Worm (Caenorhabditis elegans) whole organism, L4 larva: ENCODE results near the gene F54A3.6.

Experiments
- F37D6.2 ChIP-seq: sonication (generic microtip); optimal IDR thresholded peaks from 2 replicates; lab custom pipeline; 2016; ENCODE audit warnings: mild to moderate bottlenecking, missing genetic modification characterization, missing compliant biosample characterization
- F44E2.7 ChIP-seq: fragments of 200-800 bp; sonication (Bioruptor generic); IDR thresholded peaks from 2 replicates; pipeline ENCODE4 v2.1.2; 2022; ENCODE audit warnings: missing genetic modification characterization, missing compliant biosample characterization
- Y48G9A.11 ChIP-seq: fragments of 200-800 bp; sonication (Bioruptor generic); IDR thresholded peaks from 2 replicates; pipeline ENCODE4 v1.3.6; 2022; ENCODE audit warnings: missing genetic modification reagents, missing genetic modification characterization, missing compliant biosample characterization
- Y5F2A.4 ChIP-seq: fragments of 200-800 bp; sonication (Bioruptor generic); optimal IDR thresholded peaks from 2 replicates; lab custom pipeline; 2018; ENCODE audit warnings: mild to moderate bottlenecking, missing genetic modification characterization, missing compliant biosample characterization
- ZK337.2 ChIP-seq: fragments of 200-800 bp; sonication (Bioruptor generic); IDR thresholded peaks from 2 replicates; pipeline ENCODE4 v1.3.6; 2022; ENCODE audit warnings: missing genetic modification reagents, missing genetic modification characterization, missing compliant biosample characterization
- aha-1 ChIP-seq: fragments of 150-350 bp; peaks from one replicate; lab custom pipeline; 2014; ENCODE audit warnings: missing biosample characterization, missing genetic modification characterization
- ceh-62 ChIP-seq: sonication (generic microtip); optimal IDR thresholded peaks from 2 replicates; lab custom pipeline; 2017; ENCODE audit warnings: missing biosample characterization, missing genetic modification characterization
- ces-1 ChIP-seq: fragments of 150-350 bp; sonication (generic microtip); optimal IDR thresholded peaks from 4 replicates; lab custom pipeline; 2014; ENCODE audit warnings: missing biosample characterization, missing genetic modification reagents, missing genetic modification characterization
- cey-2 ChIP-seq: sonication (generic microtip); optimal IDR thresholded peaks from 3 replicates; lab custom pipeline; 2017; ENCODE audit warnings: missing genetic modification characterization, mild to moderate bottlenecking, missing compliant biosample characterization, antibody characterized with exemption, borderline replicate concordance; ENCODE audit not compliant: insufficient read depth
- dmd-9 ChIP-seq: fragments of 200-800 bp; sonication (Bioruptor generic); IDR thresholded peaks from 2 replicates; pipeline ENCODE4 v1.3.6; 2022; ENCODE audit warnings: missing genetic modification reagents, missing genetic modification characterization, missing compliant biosample characterization
- dpl-1 ChIP-seq: fragments of 150-350 bp; optimal IDR thresholded peaks from 2 replicates; lab custom pipeline; 2014; ENCODE audit warnings: missing biosample characterization, missing genetic modification reagents, missing genetic modification characterization
- egl-27 ChIP-seq: sonication (generic microtip); optimal IDR thresholded peaks from 3 replicates; lab custom pipeline; 2017; ENCODE audit warnings: missing biosample characterization, missing genetic modification reagents, missing genetic modification characterization
- egl-43 ChIP-seq: fragments of 200-800 bp; sonication (Bioruptor generic); IDR thresholded peaks from 2 replicates; pipeline ENCODE4 v1.3.6; 2022; ENCODE audit warnings: missing genetic modification reagents, missing genetic modification characterization, missing compliant biosample characterization
- fkh-10 ChIP-seq: fragments of 150-350 bp; optimal IDR thresholded peaks from 2 replicates; lab custom pipeline; 2014; ENCODE audit warnings: missing biosample characterization, missing genetic modification reagents, missing genetic modification characterization
- hlh-30 ChIP-seq: sonication (generic microtip); optimal IDR thresholded peaks from 2 replicates; lab custom pipeline; 2017; ENCODE audit warnings: antibody characterized with exemption, mild to moderate bottlenecking, missing genetic modification characterization, missing compliant biosample characterization; ENCODE audit not compliant: insufficient read depth
- lin-13 ChIP-seq: fragments of 150-350 bp; optimal IDR thresholded peaks from 2 replicates; lab custom pipeline; 2014; ENCODE audit warnings: missing biosample characterization, missing genetic modification reagents, missing genetic modification characterization
- lin-38 ChIP-seq: fragments of 200-800 bp; sonication (Bioruptor generic); IDR thresholded peaks from 2 replicates; pipeline ENCODE4 v1.3.6; 2022; ENCODE audit warnings: missing genetic modification reagents, missing genetic modification characterization, missing compliant biosample characterization
- lsy-2 ChIP-seq, 2 experiments: fragments of 150-350 bp in 1 of 2; sonication (generic microtip) in 1 of 2; optimal IDR thresholded peaks; 2 replicates each; lab custom pipeline; 2014 to 2017; ENCODE audit warnings: missing biosample characterization in 2 of 2, missing genetic modification characterization in 2 of 2
- madf-9 ChIP-seq: fragments of 200-800 bp; sonication (Bioruptor generic); conservative IDR thresholded peaks from 2 replicates; pipeline ENCODE4 v1.3.6; 2022; ENCODE audit warnings: missing genetic modification reagents, missing genetic modification characterization, missing compliant biosample characterization
- mes-2 ChIP-seq: sonication (generic microtip); optimal IDR thresholded peaks from 2 replicates; lab custom pipeline; 2016; ENCODE audit warnings: missing genotype, mild to moderate bottlenecking, missing genetic modification characterization, missing compliant biosample characterization; ENCODE audit not compliant: poor library complexity, severe bottlenecking
- mxl-3 ChIP-seq: fragments of 200-800 bp; sonication (Bioruptor generic); optimal IDR thresholded peaks from 2 replicates; lab custom pipeline; 2018; ENCODE audit warnings: mild to moderate bottlenecking, missing genetic modification characterization, missing compliant biosample characterization
- nhr-102 ChIP-seq: sonication (generic microtip); optimal IDR thresholded peaks from 2 replicates; lab custom pipeline; 2016; ENCODE audit warnings: mild to moderate bottlenecking, missing genetic modification characterization, moderate library complexity, missing compliant biosample characterization
- nhr-11 ChIP-seq: fragments of 150-350 bp; optimal IDR thresholded peaks from 2 replicates; lab custom pipeline; 2014; ENCODE audit warnings: missing biosample characterization, missing genetic modification characterization
- nhr-237 ChIP-seq: sonication (generic microtip); optimal IDR thresholded peaks from 2 replicates; lab custom pipeline; 2017; ENCODE audit warnings: missing biosample characterization, missing genetic modification characterization
- nhr-48 ChIP-seq: sonication (generic microtip); optimal IDR thresholded peaks from 2 replicates; lab custom pipeline; 2016; ENCODE audit warnings: mild to moderate bottlenecking, missing genetic modification characterization, missing compliant biosample characterization
- set-16 ChIP-seq: fragments of 200-800 bp; sonication (Bioruptor generic); IDR thresholded peaks from 2 replicates; pipeline ENCODE4 v1.3.6; 2022; ENCODE audit warnings: missing genetic modification reagents, missing genetic modification characterization, missing compliant biosample characterization
- unc-130 ChIP-seq: sonication (generic microtip); optimal IDR thresholded peaks from 2 replicates; lab custom pipeline; 2016; ENCODE audit warnings: missing genetic modification reagents, missing genetic modification characterization, missing compliant biosample characterization
- unc-62 ChIP-seq, 3 experiments: fragments of 150-350 bp in 1 of 3; sonication (generic microtip); optimal IDR thresholded peaks in 2 of 3; peaks in 1 of 3; 1 replicate in 1 of 3; 2 replicates in 2 of 3; lab custom pipeline; 2014 to 2017; ENCODE audit warnings: missing biosample characterization in 3 of 3, missing genetic modification characterization in 3 of 3, missing genetic modification reagents in 3 of 3, missing genotype in 1 of 3
- vab-7 ChIP-seq: fragments of 200-800 bp; sonication (Bioruptor generic); IDR thresholded peaks from 2 replicates; pipeline ENCODE4 v1.3.6; 2022; ENCODE audit warnings: missing genetic modification reagents, missing genetic modification characterization, missing compliant biosample characterization
- ztf-11 ChIP-seq: fragments of 150-350 bp; optimal IDR thresholded peaks from 2 replicates; lab custom pipeline; 2014; ENCODE audit warnings: missing biosample characterization, missing genetic modification characterization

The F54A3.6 gene

DNA sequence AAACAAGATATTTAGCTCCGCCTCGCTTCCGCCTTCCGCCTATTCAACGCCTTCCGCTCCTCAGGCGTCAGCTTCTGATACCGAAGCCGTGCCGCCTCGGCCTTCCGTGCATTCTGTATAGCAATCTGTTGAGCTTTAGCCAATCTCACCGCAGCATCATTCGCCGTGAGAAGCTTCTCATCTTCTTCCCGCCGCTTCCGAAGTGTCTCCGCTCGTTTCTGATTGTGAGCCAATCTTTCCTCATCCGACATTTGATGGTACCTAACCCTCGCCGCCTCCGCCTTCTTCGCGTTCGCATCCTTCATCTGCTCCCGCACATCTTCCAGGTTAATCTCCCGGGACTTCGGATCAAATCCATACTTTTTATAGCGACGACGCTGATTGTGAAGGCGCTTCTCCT, 16.8 kb downstream of the F54A3.6 start:
- TF ChIP-seq set-16 (GFP tag; lab: Robert Waterston, UW) = peak; percentile 52; the same call in 1 of the 2 replicates
- no peak for TF ChIP-seq ztf-11 (tag; lab: Kevin White, UChicago)
- no peak for TF ChIP-seq nhr-237
- TF ChIP-seq, all 104 proteins: peak for 1

DNA sequence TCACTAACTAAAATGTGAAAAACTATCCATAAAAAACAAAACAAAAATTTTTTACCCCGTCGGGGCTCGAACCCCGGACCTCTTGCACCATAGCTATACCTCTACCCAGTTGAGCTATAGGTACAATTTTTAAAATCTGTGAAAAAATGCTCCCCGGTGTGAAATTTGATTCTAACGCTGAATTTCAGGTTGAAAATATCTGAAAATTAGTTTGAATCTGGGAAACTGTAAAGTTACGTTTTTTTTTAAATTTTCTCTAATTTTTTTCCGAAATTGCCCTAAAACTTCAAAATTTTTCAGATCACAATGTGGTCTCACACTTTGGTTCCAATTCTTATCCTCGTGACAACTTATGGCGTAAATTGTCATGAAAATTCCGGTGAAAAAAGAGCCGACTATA, 24.5 kb downstream of the F54A3.6 start, which contains the start of gene Y59C2A.1:
Gene Y59C2A.1 (plus strand): TSS at position 301 of the 400 bp plus-strand sequence.
- TF ChIP-seq set-16 (GFP tag; lab: Robert Waterston, UW) = no peak
- TF ChIP-seq unc-130 (GFP tag; lab: Kevin White, UChicago) = no peak
- TF ChIP-seq nhr-48 (tag; lab: Kevin White, UChicago) = no peak
- TF ChIP-seq ZK337.2 (GFP tag; lab: Robert Waterston, UW) = no peak
- TF ChIP-seq egl-43 = no peak
- no peak for TF ChIP-seq vab-7 (GFP tag; lab: Robert Waterston, UW)
- no peak for TF ChIP-seq fkh-10
- no peak for TF ChIP-seq egl-27 (tag; lab: Kevin White, UChicago)
- no peak for TF ChIP-seq aha-1
- TF ChIP-seq nhr-237 = no peak
- no peak for TF ChIP-seq cey-2 (tag; lab: Kevin White, UChicago)
- no peak for TF ChIP-seq F44E2.7

ce11 chrII:2206064-2206722, 26.1 kb downstream of the F54A3.6 start:
- TF ChIP-seq unc-62 (GFP tag; optimal IDR thresholded peaks at IDR 0.05 in 1 of 2; lab: Kevin White, UChicago) (peak in 1 of 2 experiments; percentile 56), unc-62 (tag; optimal IDR thresholded peaks at IDR 0.05; lab: Kevin White, UChicago) (no peak), Y5F2A.4 (GFP tag; lab: Kevin White, UChicago) (no peak)
- TF ChIP-seq, all 104 proteins: peak for 1

DNA sequence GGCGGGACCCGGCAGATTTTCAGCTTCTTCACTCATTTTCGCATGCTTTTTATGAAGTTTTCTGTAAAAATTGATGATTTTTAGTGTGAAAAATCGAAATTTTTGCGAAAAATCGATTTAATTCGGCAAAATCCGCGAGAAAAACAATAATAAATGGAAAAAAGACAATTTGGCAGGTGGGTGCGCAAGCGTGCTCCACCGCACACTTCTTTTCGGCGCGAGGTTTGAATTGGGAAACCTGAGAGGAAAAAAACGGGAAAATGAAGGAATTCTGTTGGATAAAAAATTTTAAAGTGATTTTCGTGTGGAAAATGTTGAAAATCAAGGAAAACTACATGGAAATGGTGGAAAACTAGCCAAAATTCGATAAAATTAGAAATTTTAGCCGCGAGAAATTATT, 28.2 kb downstream of the F54A3.6 start, which contains the start of gene Y59C2A.2:
Gene Y59C2A.2 (minus strand): TSS at position 61 of the 400 bp plus-strand sequence.
- TF ChIP-seq hlh-30 = peak; percentile 22
- peak; percentile 11 for TF ChIP-seq lin-13 (GFP tag; lab: Kevin White, UChicago)
- peak in 1 of 2 experiments; percentile 67 for TF ChIP-seq lsy-2 (tag; optimal IDR thresholded peaks at IDR 0.05; lab: Kevin White, UChicago)
- peak; percentile 70 for TF ChIP-seq mes-2
- TF ChIP-seq nhr-102 = no peak
- TF ChIP-seq mxl-3 (GFP tag; lab: Kevin White, UChicago) = no peak
- no peak for TF ChIP-seq Y5F2A.4 (GFP tag; lab: Kevin White, UChicago)
- no peak for TF ChIP-seq nhr-11 (tag; lab: Kevin White, UChicago)
- no peak for TF ChIP-seq dmd-9 (GFP tag; lab: Robert Waterston, UW)
- TF ChIP-seq F37D6.2 (tag; lab: Kevin White, UChicago) = no peak
- peak; percentile 87 for TF ChIP-seq dpl-1 (GFP tag; lab: Kevin White, UChicago)
- TF ChIP-seq lin-38 (GFP tag; lab: Robert Waterston, UW) = peak; percentile 92
- TF ChIP-seq ceh-62 (tag; lab: Kevin White, UChicago) = no peak
- TF ChIP-seq aha-1 = peak; percentile 49
- no peak for TF ChIP-seq madf-9
- TF ChIP-seq Y48G9A.11 = no peak
- TF ChIP-seq fkh-10 = peak; percentile 4
- TF ChIP-seq, all 104 proteins: peak for 8

- TF ChIP-seq aha-1 (peak; percentile 98), ces-1 (no peak)
Measured at ce11 chrII:2202147-2202546, 30.1 kb downstream of the F54A3.6 start.
